Fruit fly (Drosophila melanogaster): ENCODE measurements around the gene SLIRP1.

SLIRP1 gene

dm6 chrX:21323933-21324688, 5.0 kb upstream of the SLIRP1 start, which contains the start of the genes Dd and CG1486 (continued):
- TF ChIP-seq tio (GFP tag; optimal IDR thresholded peaks at IDR 0.05) = no peak
- peak; percentile 22 for TF ChIP-seq CG4282 (GFP tag; optimal IDR thresholded peaks at IDR 0.05)
- no peak for TF ChIP-seq CG31388 (GFP tag; optimal IDR thresholded peaks at IDR 0.05)
- TF ChIP-seq CG2116 (GFP tag; optimal IDR thresholded peaks at IDR 0.05) = peak; percentile 74
- no peak for TF ChIP-seq CG1529 (GFP tag; optimal IDR thresholded peaks at IDR 0.05)
- no peak for TF ChIP-seq Fer1 (GFP tag; optimal IDR thresholded peaks at IDR 0.05)
- TF ChIP-seq CG1647 (GFP tag; optimal IDR thresholded peaks at IDR 0.05) = no peak
- peak; percentile 80 for TF ChIP-seq CG13287 (GFP tag; IDR thresholded peaks at IDR 0.05; ENCODE audit: partially characterized antibody)
- no peak for TF ChIP-seq kah (GFP tag; optimal IDR thresholded peaks at IDR 0.05)
- no peak for TF ChIP-seq B-H2 (GFP tag; optimal IDR thresholded peaks at IDR 0.05)
- no peak for TF ChIP-seq CkIIα-i1 (GFP tag; IDR thresholded peaks at IDR 0.05)
- 0 out of 2 replicates have a peak, but pooled peaks have one; percentile 29 for TF ChIP-seq CG6272 (GFP tag; IDR thresholded peaks at IDR 0.05)
- no peak for TF ChIP-seq CG17385 (GFP tag; optimal IDR thresholded peaks at IDR 0.05)
- no peak for TF ChIP-seq gsb (GFP tag; IDR thresholded peaks at IDR 0.05)
- TF ChIP-seq Hr39 (optimal IDR thresholded peaks at IDR 0.05) = no peak
- TF ChIP-seq CG4404 (GFP tag; IDR thresholded peaks at IDR 0.05) = no peak
- no peak for TF ChIP-seq CG1832 (GFP tag; optimal IDR thresholded peaks at IDR 0.05)
- TF ChIP-seq CG15269 (tag; optimal IDR thresholded peaks at IDR 0.05) = no peak
- TF ChIP-seq fd96Cb (tag; optimal IDR thresholded peaks at IDR 0.05) = no peak
- TF ChIP-seq bcd (GFP tag; optimal IDR thresholded peaks at IDR 0.05) = no peak
- no peak for TF ChIP-seq her (GFP tag; optimal IDR thresholded peaks at IDR 0.05)
- TF ChIP-seq Gug (GFP tag; IDR thresholded peaks at IDR 0.05) = no peak
- no peak for TF ChIP-seq ap (GFP tag; IDR thresholded peaks at IDR 0.05)
- no peak for TF ChIP-seq hth (optimal IDR thresholded peaks at IDR 0.05)
- peak in 1 of 2 experiments; percentile 2 for TF ChIP-seq insv (GFP tag; optimal IDR thresholded peaks at IDR 0.05)
- peak; percentile 13 for TF ChIP-seq HmgD (GFP tag; optimal IDR thresholded peaks at IDR 0.05)
- TF ChIP-seq tin (GFP tag; optimal IDR thresholded peaks at IDR 0.05) = no peak
- no peak for TF ChIP-seq Oli (tag; optimal IDR thresholded peaks at IDR 0.05)
- no peak for TF ChIP-seq CG3838 (GFP tag; optimal IDR thresholded peaks at IDR 0.05)
- TF ChIP-seq Bteb2 (GFP tag; optimal IDR thresholded peaks at IDR 0.05) = no peak
- TF ChIP-seq sim (GFP tag; IDR thresholded peaks at IDR 0.05) = no peak
- no peak for TF ChIP-seq NFAT (GFP tag; IDR thresholded peaks at IDR 0.05)
- peak; percentile 26 for TF ChIP-seq Abd-B (GFP tag; optimal IDR thresholded peaks at IDR 0.05)
- no peak for TF ChIP-seq CG14014 (GFP tag; IDR thresholded peaks at IDR 0.05)
- TF ChIP-seq CG1602 (GFP tag; optimal IDR thresholded peaks at IDR 0.05) = no peak
- TF ChIP-seq CG12744 (GFP tag; optimal IDR thresholded peaks at IDR 0.05) = no peak
- no peak for TF ChIP-seq CG11504 (tag; optimal IDR thresholded peaks at IDR 0.05)
- TF ChIP-seq CG8359 (GFP tag; optimal IDR thresholded peaks at IDR 0.05; ENCODE audit: borderline replicate concordance) = no peak
- TF ChIP-seq Sin3A (optimal IDR thresholded peaks at IDR 0.05) = peak; percentile 98
- no peak for TF ChIP-seq chm (GFP tag; IDR thresholded peaks at IDR 0.05)
- TF ChIP-seq CG10654 (GFP tag; optimal IDR thresholded peaks at IDR 0.05) = no peak
- no peak for TF ChIP-seq CG15601 (tag; optimal IDR thresholded peaks at IDR 0.05)
- TF ChIP-seq repo (GFP tag; optimal IDR thresholded peaks at IDR 0.05) = no peak
- TF ChIP-seq HHEX (GFP tag; optimal IDR thresholded peaks at IDR 0.05) = no peak
- TF ChIP-seq tx (GFP tag; optimal IDR thresholded peaks at IDR 0.05) = no peak
- peak; percentile 81 for TF ChIP-seq Ets97D (GFP tag; optimal IDR thresholded peaks at IDR 0.05)
- peak; percentile 98 for TF ChIP-seq CG9797 (GFP tag; optimal IDR thresholded peaks at IDR 0.05)
- TF ChIP-seq croc (GFP tag; conservative IDR thresholded peaks at IDR 0.05) = no peak
- TF ChIP-seq vnd (GFP tag; IDR thresholded peaks at IDR 0.05; ENCODE audit: partially characterized antibody) = peak; percentile 92
- no peak for TF ChIP-seq p53 (GFP tag; optimal IDR thresholded peaks at IDR 0.05)
- no peak for TF ChIP-seq gcm2 (GFP tag; optimal IDR thresholded peaks at IDR 0.05)
- no peak for TF ChIP-seq CG14441 (GFP tag; IDR thresholded peaks at IDR 0.05)

Data from whole organism, embryonic.